Fruit fly (Drosophila melanogaster): ENCODE results near the gene CG15478.

Gene CG15478

DNA sequence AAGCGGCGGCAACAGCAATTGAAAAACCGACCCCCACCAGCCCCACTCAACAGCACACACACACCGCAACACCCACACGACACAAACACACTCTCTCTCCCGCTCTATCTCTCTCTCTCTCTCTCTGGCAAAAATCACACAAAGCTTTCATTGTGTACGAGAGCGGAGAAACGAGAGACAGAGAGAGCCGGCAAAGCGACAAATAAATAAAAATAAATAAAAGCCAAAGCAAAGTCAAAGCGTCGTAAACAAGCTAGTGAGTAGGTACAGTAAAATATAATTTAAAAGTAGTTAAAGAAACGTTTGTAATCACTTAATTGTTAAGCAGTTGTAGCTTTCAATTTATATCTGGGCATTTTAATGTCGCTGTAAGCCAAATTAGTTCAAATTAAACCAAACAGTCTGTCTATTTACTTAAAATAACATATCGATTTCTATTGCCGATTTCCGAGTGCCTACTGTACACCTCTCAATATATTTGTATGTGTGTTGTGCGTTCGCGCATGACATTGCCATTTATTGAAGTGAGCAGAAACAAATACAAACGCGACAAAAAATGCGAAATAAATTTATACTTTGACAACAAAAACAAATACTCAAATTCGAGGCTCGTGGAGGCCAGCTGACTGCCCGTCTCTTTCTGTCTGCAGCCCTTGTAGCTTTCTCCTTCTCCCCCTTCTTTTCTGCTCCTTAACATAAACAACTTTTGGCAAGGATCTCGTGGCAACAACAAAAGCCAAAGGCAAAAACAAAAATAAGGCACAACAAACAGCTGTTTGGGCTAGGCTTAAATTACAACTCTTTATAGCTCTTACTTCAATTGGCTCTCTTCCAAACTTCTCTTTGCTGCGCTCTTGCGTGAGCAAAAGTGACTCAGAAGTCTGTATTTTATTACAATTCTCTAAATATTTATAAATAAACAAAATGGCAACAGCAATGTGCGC lies 20.7 kb downstream of the CG15478 start (continued):
- TF ChIP-seq ERR (GFP tag; optimal IDR thresholded peaks at IDR 0.05) (peak; percentile 66), Rfx (GFP tag; IDR thresholded peaks at IDR 0.05) (peak; percentile 96), Hand (GFP tag; optimal IDR thresholded peaks at IDR 0.05) (peak; percentile 96), kni (GFP tag; optimal IDR thresholded peaks at IDR 0.05) (peak; percentile 41), CG10321 (GFP tag; IDR thresholded peaks at IDR 0.05) (peak; percentile 34; the same call in 1 of the 2 replicates), hth (optimal IDR thresholded peaks at IDR 0.05) (no peak), Doc2 (GFP tag; IDR thresholded peaks at IDR 0.05) (peak; percentile 41; the same call in 1 of the 2 replicates), ro (GFP tag; IDR thresholded peaks at IDR 0.05) (peak; percentile 39), CG17359 (tag; optimal IDR thresholded peaks at IDR 0.05) (peak; percentile 89), dimm (GFP tag; IDR thresholded peaks at IDR 0.05) (peak; percentile 55; the same call in 1 of the 2 replicates), CG1603 (tag; optimal IDR thresholded peaks at IDR 0.05) (peak; percentile 69), CG1602 (GFP tag; optimal IDR thresholded peaks at IDR 0.05) (peak; percentile 81), wdn (GFP tag; IDR thresholded peaks at IDR 0.05) (peak; percentile 91), tap (tag; optimal IDR thresholded peaks at IDR 0.05) (peak; percentile 85), CG17361 (GFP tag; IDR thresholded peaks at IDR 0.05) (peak; percentile 88), CG1647 (GFP tag; optimal IDR thresholded peaks at IDR 0.05) (peak; percentile 78), CG1024 (GFP tag; IDR thresholded peaks at IDR 0.05) (peak; percentile 61), CG16815 (GFP tag; optimal IDR thresholded peaks at IDR 0.05) (peak; percentile 81), CG34224 (GFP tag; IDR thresholded peaks at IDR 0.05; ENCODE audit: partially characterized antibody) (no peak), inv (GFP tag; IDR thresholded peaks at IDR 0.05; ENCODE audit: partially characterized antibody) (no peak), nom (GFP tag; optimal IDR thresholded peaks at IDR 0.05) (peak; percentile 81), CG13424 (tag; optimal IDR thresholded peaks at IDR 0.05) (peak; percentile 94), CG32772 (GFP tag; IDR thresholded peaks at IDR 0.05) (peak; percentile 84), CG12744 (GFP tag; optimal IDR thresholded peaks at IDR 0.05) (peak; percentile 85), Sin3A (optimal IDR thresholded peaks at IDR 0.05) (no peak), CG10431 (GFP tag; optimal IDR thresholded peaks at IDR 0.05) (peak; percentile 60), Xbp1 (GFP tag; optimal IDR thresholded peaks at IDR 0.05) (peak; percentile 86), Hr51 (GFP tag; optimal IDR thresholded peaks at IDR 0.05) (peak; percentile 81 to 93), Pdp1 (GFP tag; optimal IDR thresholded peaks at IDR 0.05) (peak; percentile 78 to 84), salm (tag; optimal IDR thresholded peaks at IDR 0.05) (peak; percentile 73), al (GFP tag; IDR thresholded peaks at IDR 0.05) (peak; percentile 91), CG5953 (GFP tag; IDR thresholded peaks at IDR 0.05) (peak; percentile 62; the same call in 1 of the 2 replicates), cg (GFP tag; optimal IDR thresholded peaks at IDR 0.05) (peak; percentile 70), CG42726 (GFP tag; IDR thresholded peaks at IDR 0.05; ENCODE audit: partially characterized antibody) (no peak), sob (GFP tag; IDR thresholded peaks at IDR 0.05) (peak; percentile 93), CG12769 (tag; optimal IDR thresholded peaks at IDR 0.05) (peak; percentile 94), Camta (GFP tag; optimal IDR thresholded peaks at IDR 0.05) (peak; percentile 57), Hr39 (optimal IDR thresholded peaks at IDR 0.05) (no peak), CG1529 (GFP tag; optimal IDR thresholded peaks at IDR 0.05) (peak; percentile 68), sens-2 (GFP tag; IDR thresholded peaks at IDR 0.05) (no peak), CG32767 (GFP tag; IDR thresholded peaks at IDR 0.05) (peak; percentile 84), CG2116 (GFP tag; optimal IDR thresholded peaks at IDR 0.05) (peak; percentile 49), gcm2 (GFP tag; optimal IDR thresholded peaks at IDR 0.05) (peak; percentile 87), tx (GFP tag; optimal IDR thresholded peaks at IDR 0.05) (peak; percentile 85), sna (GFP tag; IDR thresholded peaks at IDR 0.05; ENCODE audit: partially characterized antibody) (no peak), HLH54F (GFP tag; optimal IDR thresholded peaks at IDR 0.05) (peak; percentile 89), CG10959 (GFP tag; IDR thresholded peaks at IDR 0.05) (0 out of 2 replicates have a peak, but pooled peaks have one; percentile 25), CG4282 (GFP tag; optimal IDR thresholded peaks at IDR 0.05) (peak; percentile 42), CG33213 (GFP tag; optimal IDR thresholded peaks at IDR 0.05) (peak; percentile 73)

All from whole organism, embryonic.